Fruit fly (Drosophila melanogaster) S2 (cell line): ENCODE measurements around the gene CG43447.

Experiments used
- CG8478 ChIP-seq: fragments of >200 bp; optimal IDR thresholded peaks from 2 replicates; lab custom pipeline; 2018
- CTCF ChIP-seq, 2 experiments: fragments of >200 bp; optimal IDR thresholded peaks; 2 replicates each; lab custom pipeline; 2018

Gene CG43447

dm6 chr3R:27478375-27478774, 38.3 kb downstream of the CG43447 start, which contains the start of gene Cyp6a18:
Gene Cyp6a18, plus strand, starts transcription at chr3R:27478675.
- TF ChIP-seq CTCF (optimal IDR thresholded peaks at IDR 0.05; lab: Kevin White, UChicago): no peak
- TF ChIP-seq CG8478 (lab: Kevin White, UChicago): no peak

- TF ChIP-seq CTCF (optimal IDR thresholded peaks at IDR 0.05; lab: Kevin White, UChicago) (no peak), CG8478 (lab: Kevin White, UChicago) (no peak)
Measured at dm6 chr3R:27487627-27488026, 47.5 kb downstream of the CG43447 start, which contains the start of gene Gr98a. Gene Gr98a, plus strand, starts transcription at chr3R:27487927.
